Worm (Caenorhabditis elegans): ENCODE data around the gene irld-59.
"Not testable (repeated sequence)": the region's sequence is repeated elsewhere in the genome, so short reads cannot be mapped to it uniquely, and the experiment has no call there.

irld-59 gene

ce11 chrIV:15312008-15312407, 24.9 kb upstream of the irld-59 start, which contains the start of gene Y73F8A.13:
TSS of gene Y73F8A.13 (plus strand) at chrIV:15312247.
- no peak for TF ChIP-seq sea-1 (GFP tag; conservative IDR thresholded peaks at IDR 0.05)
- TF ChIP-seq aly-1 (tag; optimal IDR thresholded peaks at IDR 0.05), result no peak
- TF ChIP-seq tra-4 (tag; optimal IDR thresholded peaks at IDR 0.05), result no peak
- TF ChIP-seq F13C5.2 (tag; optimal IDR thresholded peaks at IDR 0.05), result no peak
- no peak for TF ChIP-seq hmg-4 (GFP tag; optimal IDR thresholded peaks at IDR 0.05)
- no peak for TF ChIP-seq B0310.2 (tag; optimal IDR thresholded peaks at IDR 0.05)
- no peak for TF ChIP-seq hmbx-1 (tag; optimal IDR thresholded peaks at IDR 0.05)
- TF ChIP-seq ets-7 (tag; optimal IDR thresholded peaks at IDR 0.05), result no peak
- no peak for TF ChIP-seq tbx-37 (GFP tag; conservative IDR thresholded peaks at IDR 0.05)
- no peak for TF ChIP-seq scrt-1 (GFP tag; IDR thresholded peaks at IDR 0.05)
- TF ChIP-seq flt-1 (GFP tag; IDR thresholded peaks at IDR 0.05), result no peak
- TF ChIP-seq hnd-1 (tag; optimal IDR thresholded peaks at IDR 0.05), result no peak
- no peak for TF ChIP-seq pes-1 (GFP tag; IDR thresholded peaks at IDR 0.05)
- TF ChIP-seq ceh-13 (GFP tag; optimal IDR thresholded peaks at IDR 0.05), result no peak
- TF ChIP-seq ama-1 (optimal IDR thresholded peaks at IDR 0.05), result no peak
- no peak for TF ChIP-seq ceh-36 (tag; optimal IDR thresholded peaks at IDR 0.05)
- TF ChIP-seq tbx-11 (GFP tag; IDR thresholded peaks at IDR 0.05), result no peak

- TF ChIP-seq ama-1 (optimal IDR thresholded peaks at IDR 0.05), result no peak
- TF ChIP-seq ceh-36 (tag; optimal IDR thresholded peaks at IDR 0.05), result no peak
- no peak for TF ChIP-seq B0310.2 (tag; optimal IDR thresholded peaks at IDR 0.05)
- TF ChIP-seq hmbx-1 (tag; optimal IDR thresholded peaks at IDR 0.05), result no peak
- TF ChIP-seq tbx-11 (GFP tag; IDR thresholded peaks at IDR 0.05), result no peak
- TF ChIP-seq flt-1 (GFP tag; IDR thresholded peaks at IDR 0.05), result no peak
Measured at ce11 chrIV:15315502-15315901, 21.4 kb upstream of the irld-59 start.

DNA sequence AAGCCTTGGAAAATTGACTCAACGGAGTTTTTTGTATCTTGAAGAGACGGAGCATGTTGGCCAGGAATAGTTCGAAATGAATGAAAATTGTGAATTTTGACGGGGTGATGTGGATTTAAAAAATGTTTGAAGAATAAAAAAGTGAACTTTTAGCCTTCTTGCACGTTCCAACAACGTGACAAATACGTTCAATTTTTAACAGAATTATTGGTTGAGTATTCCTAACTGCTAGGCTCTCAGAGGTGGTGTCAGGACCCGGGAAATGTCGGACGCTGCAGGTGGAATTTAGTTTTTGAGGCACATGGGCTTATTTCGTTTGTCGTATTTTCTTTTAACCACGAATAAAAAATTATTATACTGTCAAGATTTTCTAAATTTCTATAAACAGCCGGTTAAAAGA, 17.9 kb upstream of the irld-59 start, which contains the start of gene Y73F8A.14:
Gene Y73F8A.14 (minus strand): TSS at position 101 of the 400 bp plus-strand sequence.
- TF ChIP-seq hmg-4 (GFP tag; optimal IDR thresholded peaks at IDR 0.05); tbx-37 (GFP tag; conservative IDR thresholded peaks at IDR 0.05); tbx-11 (GFP tag; IDR thresholded peaks at IDR 0.05): not testable (repeated sequence)

- TF ChIP-seq flt-1 (GFP tag; IDR thresholded peaks at IDR 0.05) (no peak), tbx-37 (GFP tag; conservative IDR thresholded peaks at IDR 0.05) (no peak), B0310.2 (tag; optimal IDR thresholded peaks at IDR 0.05) (no peak), hmbx-1 (tag; optimal IDR thresholded peaks at IDR 0.05) (no peak), F13C5.2 (tag; optimal IDR thresholded peaks at IDR 0.05) (no peak), ceh-36 (tag; optimal IDR thresholded peaks at IDR 0.05) (no peak), scrt-1 (GFP tag; IDR thresholded peaks at IDR 0.05) (no peak), ama-1 (optimal IDR thresholded peaks at IDR 0.05) (no peak), pes-1 (GFP tag; IDR thresholded peaks at IDR 0.05) (no peak), hmg-4 (GFP tag; optimal IDR thresholded peaks at IDR 0.05) (no peak), tra-4 (tag; optimal IDR thresholded peaks at IDR 0.05) (no peak), aly-1 (tag; optimal IDR thresholded peaks at IDR 0.05) (no peak), ceh-13 (GFP tag; optimal IDR thresholded peaks at IDR 0.05) (no peak), ets-7 (tag; optimal IDR thresholded peaks at IDR 0.05) (no peak), hnd-1 (tag; optimal IDR thresholded peaks at IDR 0.05) (no peak), tbx-11 (GFP tag; IDR thresholded peaks at IDR 0.05) (no peak), sea-1 (GFP tag; conservative IDR thresholded peaks at IDR 0.05) (no peak)
Measured at ce11 chrIV:15321279-15321678, 15.6 kb upstream of the irld-59 start, which contains the start of gene Y73F8A.15. TSS of gene Y73F8A.15 (plus strand) at chrIV:15321579.

- TF ChIP-seq pes-1 (GFP tag; IDR thresholded peaks at IDR 0.05), result no peak
- no peak for TF ChIP-seq B0310.2 (tag; optimal IDR thresholded peaks at IDR 0.05)
- no peak for TF ChIP-seq ama-1 (optimal IDR thresholded peaks at IDR 0.05)
- TF ChIP-seq tra-4 (tag; optimal IDR thresholded peaks at IDR 0.05), result no peak
Measured at ce11 chrIV:15323593-15323992, 13.3 kb upstream of the irld-59 start, which contains the start of gene tbx-39. TSS of gene tbx-39 (plus strand) at chrIV:15323893.

DNA sequence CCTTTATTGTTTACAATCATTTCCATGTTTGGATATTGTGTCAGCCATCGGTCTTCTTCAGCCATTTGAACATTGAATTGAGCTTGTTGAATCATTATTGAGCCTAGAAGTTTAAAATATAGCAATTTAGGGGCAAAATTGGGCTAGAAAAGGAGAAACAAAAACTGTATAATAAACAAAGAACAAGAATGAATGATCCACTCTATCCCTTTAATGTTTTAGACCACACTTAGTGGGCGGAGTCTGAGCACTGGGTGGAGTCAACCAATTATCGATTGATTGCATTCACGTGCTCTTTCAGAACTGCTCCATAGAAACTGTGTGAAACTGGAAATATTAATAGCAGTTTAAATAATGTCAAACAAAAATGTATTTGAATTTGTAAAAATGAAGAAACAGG, 8.8 kb upstream of the irld-59 start, which contains the start of gene tbx-40:
Gene tbx-40 (minus strand): TSS at position 101 of the 400 bp plus-strand sequence.
- TF ChIP-seq tra-4 (tag; optimal IDR thresholded peaks at IDR 0.05) (no peak), tbx-37 (GFP tag; conservative IDR thresholded peaks at IDR 0.05) (no peak), hmg-4 (GFP tag; optimal IDR thresholded peaks at IDR 0.05) (no peak), ceh-36 (tag; optimal IDR thresholded peaks at IDR 0.05) (no peak), sea-1 (GFP tag; conservative IDR thresholded peaks at IDR 0.05) (no peak), ama-1 (optimal IDR thresholded peaks at IDR 0.05) (no peak), B0310.2 (tag; optimal IDR thresholded peaks at IDR 0.05) (no peak), ets-7 (tag; optimal IDR thresholded peaks at IDR 0.05) (no peak), hnd-1 (tag; optimal IDR thresholded peaks at IDR 0.05) (no peak), ceh-13 (GFP tag; optimal IDR thresholded peaks at IDR 0.05) (no peak), tbx-11 (GFP tag; IDR thresholded peaks at IDR 0.05) (no peak), scrt-1 (GFP tag; IDR thresholded peaks at IDR 0.05) (no peak), aly-1 (tag; optimal IDR thresholded peaks at IDR 0.05) (no peak), hmbx-1 (tag; optimal IDR thresholded peaks at IDR 0.05) (no peak), flt-1 (GFP tag; IDR thresholded peaks at IDR 0.05) (no peak)

DNA sequence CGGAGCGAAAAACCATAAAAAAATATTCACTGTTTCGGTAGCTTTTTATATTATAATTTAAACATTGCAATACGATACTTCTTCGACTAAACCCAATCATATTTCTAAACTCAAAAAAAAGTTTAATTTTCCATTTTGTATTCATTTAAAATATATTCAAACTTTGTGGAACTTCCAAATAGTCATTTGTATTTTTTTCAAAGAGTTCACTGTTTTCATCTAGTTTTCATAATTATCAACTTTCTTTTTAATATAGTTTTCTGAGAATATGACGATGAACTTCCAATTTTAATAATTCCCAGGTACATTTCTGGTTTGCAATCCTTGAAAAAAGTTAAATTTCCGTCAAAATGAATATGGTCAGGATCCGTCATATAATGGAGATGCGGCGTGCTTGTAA, 24.4 kb downstream of the irld-59 start, which contains the start of gene cpna-4:
Gene cpna-4 (plus strand): TSS at position 301 of the 400 bp plus-strand sequence.
- TF ChIP-seq sea-1 (GFP tag; conservative IDR thresholded peaks at IDR 0.05), result no peak
- TF ChIP-seq tbx-37 (GFP tag; conservative IDR thresholded peaks at IDR 0.05), result no peak
- no peak for TF ChIP-seq ceh-36 (tag; optimal IDR thresholded peaks at IDR 0.05)
- no peak for TF ChIP-seq ceh-13 (GFP tag; optimal IDR thresholded peaks at IDR 0.05)
- no peak for TF ChIP-seq hnd-1 (tag; optimal IDR thresholded peaks at IDR 0.05)
- TF ChIP-seq aly-1 (tag; optimal IDR thresholded peaks at IDR 0.05), result no peak
- TF ChIP-seq F13C5.2 (tag; optimal IDR thresholded peaks at IDR 0.05), result no peak
- TF ChIP-seq pes-1 (GFP tag; IDR thresholded peaks at IDR 0.05), result no peak

DNA sequence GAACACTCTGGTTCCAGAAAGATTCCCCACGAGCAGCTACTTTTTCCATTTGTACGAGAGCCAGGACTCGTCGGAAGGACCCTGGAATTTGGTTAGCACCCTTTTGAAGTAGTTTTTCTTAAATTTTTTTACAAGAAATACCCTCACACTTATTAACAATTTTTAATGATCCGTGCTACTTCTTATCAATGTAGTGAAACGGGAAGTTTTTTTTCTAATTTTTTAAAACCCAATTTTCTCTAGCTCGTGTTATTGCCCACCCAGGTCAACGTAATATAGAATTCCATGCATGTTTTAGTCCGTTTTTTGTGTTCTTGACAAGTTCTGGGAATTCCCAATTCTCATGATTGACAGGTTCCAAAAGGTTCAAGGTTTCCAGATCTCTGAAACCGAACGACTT, 25.0 kb downstream of the irld-59 start:
- TF ChIP-seq sea-1 (GFP tag; conservative IDR thresholded peaks at IDR 0.05) (no peak), flt-1 (GFP tag; IDR thresholded peaks at IDR 0.05) (no peak)
